Worm (Caenorhabditis elegans): ENCODE measurements around the gene sel-10.
A peak's percentile ranks its signal among the peaks of the same experiment; 100 is the strongest.

Gene sel-10

ce11 chrV:13780902-13781301, 38.3 kb upstream of the sel-10 start:
- no peak for TF ChIP-seq mbf-1 (tag; optimal IDR thresholded peaks at IDR 0.05)
- TF ChIP-seq unc-39 (tag; optimal IDR thresholded peaks at IDR 0.05): no peak
- no peak for TF ChIP-seq peb-1 (tag; optimal IDR thresholded peaks at IDR 0.05)
- no peak for TF ChIP-seq nhr-129 (tag; optimal IDR thresholded peaks at IDR 0.05)
- no peak for TF ChIP-seq ZK546.5 (tag; optimal IDR thresholded peaks at IDR 0.05)
- no peak for TF ChIP-seq sma-9 (GFP tag; optimal IDR thresholded peaks at IDR 0.05)
- TF ChIP-seq sma-9 (tag; optimal IDR thresholded peaks at IDR 0.05): no peak
- TF ChIP-seq elt-3 (tag; optimal IDR thresholded peaks at IDR 0.05): no peak
- TF ChIP-seq dmd-4 (tag; optimal IDR thresholded peaks at IDR 0.05): no peak
- TF ChIP-seq ztf-4 (tag; optimal IDR thresholded peaks at IDR 0.05): no peak
- TF ChIP-seq nhr-21 (tag; optimal IDR thresholded peaks at IDR 0.05): no peak
- no peak for TF ChIP-seq lin-39 (tag; optimal IDR thresholded peaks at IDR 0.05)
- TF ChIP-seq nhr-25 (tag; optimal IDR thresholded peaks at IDR 0.05): no peak
- TF ChIP-seq lin-11 (tag; optimal IDR thresholded peaks at IDR 0.05): no peak
- no peak for TF ChIP-seq ztf-1 (GFP tag; conservative IDR thresholded peaks at IDR 0.05)
- TF ChIP-seq egl-27 (tag; optimal IDR thresholded peaks at IDR 0.05): no peak
- no peak for TF ChIP-seq aly-2 (tag; optimal IDR thresholded peaks at IDR 0.05)
- TF ChIP-seq blmp-1 (tag; optimal IDR thresholded peaks at IDR 0.05; ENCODE audit: insufficient read depth): no peak
- no peak for TF ChIP-seq F13H6.1 (tag; optimal IDR thresholded peaks at IDR 0.05)
- TF ChIP-seq unc-62 (GFP tag; optimal IDR thresholded peaks at IDR 0.05): no peak
- no peak for TF ChIP-seq nhr-12 (tag; optimal IDR thresholded peaks at IDR 0.05)

ce11 chrV:13782190-13782589, 37.0 kb upstream of the sel-10 start, which contains the start of gene decr-1.1:
Gene decr-1.1 (plus strand): TSS chrV:13782399.
- TF ChIP-seq fos-1 (tag; optimal IDR thresholded peaks at IDR 0.05): peak; percentile 26
- no peak for TF ChIP-seq ztf-4 (tag; optimal IDR thresholded peaks at IDR 0.05)
- TF ChIP-seq lin-13 (GFP tag; optimal IDR thresholded peaks at IDR 0.05): no peak
- peak; percentile 34 for TF ChIP-seq sma-9 (GFP tag; optimal IDR thresholded peaks at IDR 0.05)
- TF ChIP-seq sma-9 (tag; optimal IDR thresholded peaks at IDR 0.05): no peak
- no peak for TF ChIP-seq R02D3.7 (tag; optimal IDR thresholded peaks at IDR 0.05)
- no peak for TF ChIP-seq mdl-1 (tag; optimal IDR thresholded peaks at IDR 0.05)
- TF ChIP-seq nhr-129 (tag; optimal IDR thresholded peaks at IDR 0.05): peak; percentile 4

- TF ChIP-seq unc-55 (GFP tag; optimal IDR thresholded peaks at IDR 0.05) (no peak), nhr-77 (tag; optimal IDR thresholded peaks at IDR 0.05) (no peak), R02D3.7 (tag; optimal IDR thresholded peaks at IDR 0.05) (no peak)
These were observed 33.4 kb upstream of the sel-10 start for ce11 chrV:13785767-13786166.

ce11 chrV:13787225-13787898, 31.8 kb upstream of the sel-10 start, which contains the start of the genes F53C11.4 and F53C11.5:
Gene F53C11.4 (minus strand): TSS chrV:13787352.
Gene F53C11.5 (plus strand): TSS chrV:13787549.
- TF ChIP-seq sem-4 (tag; optimal IDR thresholded peaks at IDR 0.05) (no peak), ceh-82 (tag; optimal IDR thresholded peaks at IDR 0.05) (no peak), nhr-237 (tag; optimal IDR thresholded peaks at IDR 0.05) (no peak), nhr-23 (tag; optimal IDR thresholded peaks at IDR 0.05) (no peak), crh-2 (tag; optimal IDR thresholded peaks at IDR 0.05) (peak; percentile 49), peb-1 (tag; optimal IDR thresholded peaks at IDR 0.05) (no peak), ztf-1 (GFP tag; conservative IDR thresholded peaks at IDR 0.05) (no peak), nhr-129 (tag; optimal IDR thresholded peaks at IDR 0.05) (peak; percentile 13), sma-9 (GFP tag; optimal IDR thresholded peaks at IDR 0.05) (peak; percentile 94), sma-9 (tag; optimal IDR thresholded peaks at IDR 0.05) (no peak), Y55F3AM.14 (GFP tag; optimal IDR thresholded peaks at IDR 0.05) (no peak), elt-1 (tag; optimal IDR thresholded peaks at IDR 0.05) (no peak), egl-27 (tag; optimal IDR thresholded peaks at IDR 0.05) (peak; percentile 0), unc-55 (GFP tag; optimal IDR thresholded peaks at IDR 0.05) (no peak), fos-1 (tag; optimal IDR thresholded peaks at IDR 0.05) (peak; percentile 59), F13H6.1 (tag; optimal IDR thresholded peaks at IDR 0.05) (peak; percentile 26), ceh-16 (tag; optimal IDR thresholded peaks at IDR 0.05) (no peak), nhr-12 (tag; optimal IDR thresholded peaks at IDR 0.05) (no peak), C34F6.9 (tag; optimal IDR thresholded peaks at IDR 0.05) (peak; percentile 71), sma-3 (GFP tag; optimal IDR thresholded peaks at IDR 0.05) (peak; percentile 94), lin-13 (GFP tag; optimal IDR thresholded peaks at IDR 0.05) (peak; percentile 16), gmeb-1 (tag; optimal IDR thresholded peaks at IDR 0.05) (peak; percentile 17), snpc-4 (tag; optimal IDR thresholded peaks at IDR 0.05) (no peak), ztf-11 (tag; optimal IDR thresholded peaks at IDR 0.05) (no peak), ama-1 (optimal IDR thresholded peaks at IDR 0.05) (peak; percentile 32), lsy-2 (tag; optimal IDR thresholded peaks at IDR 0.05) (peak in 1 of 2 experiments; percentile 77)
